Fruit fly (Drosophila melanogaster): ENCODE data around the gene CG16782.

CG16782 gene

DNA sequence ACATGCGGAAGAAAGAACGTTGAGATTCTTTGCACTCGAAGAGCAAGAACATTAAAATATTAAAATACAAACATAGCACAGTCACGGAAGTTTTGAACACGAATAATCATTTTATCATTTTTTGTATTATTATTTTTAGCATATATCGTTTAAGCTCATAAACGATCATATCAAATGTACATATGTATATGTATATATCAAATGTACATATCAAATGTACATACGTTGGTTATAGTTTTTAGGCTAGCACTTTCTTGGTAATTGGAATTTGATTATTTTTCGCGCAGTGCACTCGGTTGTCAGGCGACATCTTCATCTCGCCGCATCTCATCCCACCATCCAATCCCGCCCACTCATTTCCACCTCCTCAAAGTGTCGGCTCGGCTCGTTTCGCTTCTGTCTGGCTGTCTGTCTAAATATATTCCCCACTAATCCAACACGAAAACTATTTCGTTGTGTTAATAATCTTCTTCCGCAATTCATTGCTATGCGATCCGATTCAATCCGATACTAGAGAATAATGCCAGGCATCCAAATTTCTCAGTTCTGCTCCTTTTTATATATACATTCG, 4.5 kb downstream of the CG16782 start (continued):
- TF ChIP-seq exex (tag; optimal IDR thresholded peaks at IDR 0.05) (no peak), CG10654 (GFP tag; optimal IDR thresholded peaks at IDR 0.05) (no peak), BEAF-32 (GFP tag; optimal IDR thresholded peaks at IDR 0.05) (no peak), sim (GFP tag; IDR thresholded peaks at IDR 0.05) (no peak), CG18599 (GFP tag; optimal IDR thresholded peaks at IDR 0.05) (peak; percentile 27), usp (GFP tag; optimal IDR thresholded peaks at IDR 0.05) (no peak), MESR4 (GFP tag; optimal IDR thresholded peaks at IDR 0.05) (no peak), CG12104 (GFP tag; optimal IDR thresholded peaks at IDR 0.05) (no peak), CG17328 (GFP tag; IDR thresholded peaks at IDR 0.05) (peak; percentile 49), CG15073 (GFP tag; optimal IDR thresholded peaks at IDR 0.05) (no peak), CG6654 (GFP tag; optimal IDR thresholded peaks at IDR 0.05) (peak; percentile 37), Antp (GFP tag; optimal IDR thresholded peaks at IDR 0.05) (no peak), pan (optimal IDR thresholded peaks at IDR 0.05) (no peak), pan (GFP tag; optimal IDR thresholded peaks at IDR 0.05 in 1 of 2, IDR thresholded peaks at IDR 0.05 in 1 of 2) (no peak), Hmr (GFP tag; optimal IDR thresholded peaks at IDR 0.05) (peak; percentile 10), nerfin-2 (GFP tag; IDR thresholded peaks at IDR 0.05; ENCODE audit: partially characterized antibody) (no peak), HHEX (GFP tag; optimal IDR thresholded peaks at IDR 0.05) (peak; percentile 23), Fer2 (tag; optimal IDR thresholded peaks at IDR 0.05) (no peak), CG33557 (GFP tag; optimal IDR thresholded peaks at IDR 0.05) (no peak), bigmax (GFP tag; optimal IDR thresholded peaks at IDR 0.05) (no peak), Abd-B (GFP tag; optimal IDR thresholded peaks at IDR 0.05) (no peak), sob (GFP tag; IDR thresholded peaks at IDR 0.05) (no peak), CG7839 (tag; optimal IDR thresholded peaks at IDR 0.05) (peak; percentile 70), sna (GFP tag; IDR thresholded peaks at IDR 0.05; ENCODE audit: partially characterized antibody) (no peak), CG13624 (GFP tag; optimal IDR thresholded peaks at IDR 0.05) (no peak), fd64A (GFP tag; optimal IDR thresholded peaks at IDR 0.05) (no peak), vfl (GFP tag; optimal IDR thresholded peaks at IDR 0.05) (no peak), CG11398 (GFP tag; optimal IDR thresholded peaks at IDR 0.05) (no peak), D19A (tag; optimal IDR thresholded peaks at IDR 0.05) (peak; percentile 1), B-H2 (GFP tag; optimal IDR thresholded peaks at IDR 0.05) (no peak), CG17912 (GFP tag; optimal IDR thresholded peaks at IDR 0.05) (no peak), CG6791 (GFP tag; IDR thresholded peaks at IDR 0.05; ENCODE audit: partially characterized antibody) (no peak), CG32532 (GFP tag; IDR thresholded peaks at IDR 0.05) (peak; percentile 41), Fer3 (tag; optimal IDR thresholded peaks at IDR 0.05) (peak; percentile 15), CG9437 (GFP tag; optimal IDR thresholded peaks at IDR 0.05) (peak; percentile 6), bcd (GFP tag; optimal IDR thresholded peaks at IDR 0.05) (peak; percentile 43), Xbp1 (GFP tag; optimal IDR thresholded peaks at IDR 0.05) (peak; percentile 28), Lim3 (GFP tag; IDR thresholded peaks at IDR 0.05) (no peak), Dad (GFP tag; optimal IDR thresholded peaks at IDR 0.05) (no peak), sisA (GFP tag; IDR thresholded peaks at IDR 0.05) (no peak), pb (GFP tag; optimal IDR thresholded peaks at IDR 0.05) (no peak), CG10431 (GFP tag; optimal IDR thresholded peaks at IDR 0.05) (no peak), slou (GFP tag; optimal IDR thresholded peaks at IDR 0.05) (no peak), Spps (tag; optimal IDR thresholded peaks at IDR 0.05) (peak; percentile 17), CG16779 (GFP tag; IDR thresholded peaks at IDR 0.05) (no peak), onecut (GFP tag; IDR thresholded peaks at IDR 0.05) (no peak), CG18262 (tag; optimal IDR thresholded peaks at IDR 0.05) (peak; percentile 67), CG2678 (tag; optimal IDR thresholded peaks at IDR 0.05) (peak; percentile 74), aop (GFP tag; IDR thresholded peaks at IDR 0.05) (no peak), CG9609 (GFP tag; optimal IDR thresholded peaks at IDR 0.05) (no peak), Hr78 (GFP tag; optimal IDR thresholded peaks at IDR 0.05) (no peak)
